Worm (Caenorhabditis elegans) whole organism, L4/young adult: ENCODE measurements around the gene W06D11.5.

Experiments
- W03F9.2 ChIP-seq: fragments of 150-350 bp; optimal IDR thresholded peaks from 2 replicates; lab custom pipeline; 2014; ENCODE audit warnings: missing biosample characterization, missing genetic modification characterization
- dao-5 ChIP-seq: sonication (generic microtip); optimal IDR thresholded peaks from 2 replicates; lab custom pipeline; 2016; ENCODE audit warnings: missing genotype, missing genetic modification characterization, moderate library complexity, missing compliant biosample characterization
- him-1 ChIP-seq: sonication (generic microtip); optimal IDR thresholded peaks from 2 replicates; lab custom pipeline; 2016; ENCODE audit warnings: missing genotype, missing genetic modification reagents, missing genetic modification characterization, missing compliant biosample characterization

The W06D11.5 gene

ce11 chrX:12299834-12300233 lies at the start of gene W06D11.5:
Gene W06D11.5 (plus strand): TSS chrX:12300134.
- TF ChIP-seq W03F9.2 (tag; lab: Kevin White, UChicago) (no peak), dao-5 (tag; lab: Kevin White, UChicago) (no peak), him-1 (no peak)

- TF ChIP-seq him-1: no peak
- no peak for TF ChIP-seq dao-5 (tag; lab: Kevin White, UChicago)
- TF ChIP-seq W03F9.2 (tag; lab: Kevin White, UChicago): no peak
Measured at ce11 chrX:12252189-12252588, 47.7 kb upstream of the W06D11.5 start.

ce11 chrX:12256594-12257048 lies 43.3 kb upstream of the W06D11.5 start, which contains the start of gene E01G6.2:
Gene E01G6.2 (plus strand): TSS chrX:12256644.
- TF ChIP-seq him-1: no peak
- no peak for TF ChIP-seq dao-5 (tag; lab: Kevin White, UChicago)
- TF ChIP-seq W03F9.2 (tag; lab: Kevin White, UChicago): no peak

- TF ChIP-seq dao-5 (tag; lab: Kevin White, UChicago) (no peak), him-1 (no peak), W03F9.2 (tag; lab: Kevin White, UChicago) (no peak)
Measured at ce11 chrX:12260381-12260931, 39.5 kb upstream of the W06D11.5 start, which contains the start of gene E01G6.1. Gene E01G6.1 (plus strand): TSS chrX:12260881.

ce11 chrX:12270841-12271240 lies 29.1 kb upstream of the W06D11.5 start, which contains the start of gene otpl-8:
Gene otpl-8 (minus strand): TSS chrX:12270941.
- TF ChIP-seq him-1 (no peak), dao-5 (tag; lab: Kevin White, UChicago) (no peak), W03F9.2 (tag; lab: Kevin White, UChicago) (no peak)

- TF ChIP-seq W03F9.2 (tag; lab: Kevin White, UChicago) (no peak), dao-5 (tag; lab: Kevin White, UChicago) (no peak), him-1 (no peak)
Measured at ce11 chrX:12273870-12274269, 26.1 kb upstream of the W06D11.5 start, which contains the start of gene H19J13.2. Gene H19J13.2 (minus strand): TSS chrX:12273970.

ce11 chrX:12275577-12275976 lies 24.4 kb upstream of the W06D11.5 start, which contains the start of gene C04B4.6:
Gene C04B4.6 (minus strand): TSS chrX:12275677.
- no peak for TF ChIP-seq W03F9.2 (tag; lab: Kevin White, UChicago)
- no peak for TF ChIP-seq dao-5 (tag; lab: Kevin White, UChicago)
- TF ChIP-seq him-1: no peak

- TF ChIP-seq dao-5 (tag; lab: Kevin White, UChicago) (no peak), him-1 (no peak), W03F9.2 (tag; lab: Kevin White, UChicago) (no peak)
Measured at ce11 chrX:12280477-12280876, 19.5 kb upstream of the W06D11.5 start, which contains the start of gene C04B4.1. Gene C04B4.1 (plus strand): TSS chrX:12280777.

ce11 chrX:12282911-12283310 lies 17.0 kb upstream of the W06D11.5 start, which contains the start of gene C04B4.2:
Gene C04B4.2 (plus strand): TSS chrX:12283281.
- TF ChIP-seq him-1: no peak
- TF ChIP-seq dao-5 (tag; lab: Kevin White, UChicago): no peak
- TF ChIP-seq W03F9.2 (tag; lab: Kevin White, UChicago): no peak

ce11 chrX:12284161-12284560 lies 15.8 kb upstream of the W06D11.5 start:
- no peak for TF ChIP-seq him-1
- TF ChIP-seq dao-5 (tag; lab: Kevin White, UChicago): no peak
- no peak for TF ChIP-seq W03F9.2 (tag; lab: Kevin White, UChicago)

- TF ChIP-seq W03F9.2 (tag; lab: Kevin White, UChicago) (no peak), him-1 (no peak), dao-5 (tag; lab: Kevin White, UChicago) (no peak)
Measured at ce11 chrX:12285496-12285895, 14.4 kb upstream of the W06D11.5 start, which contains the start of gene lips-2. Gene lips-2 (plus strand): TSS chrX:12285796.

- TF ChIP-seq W03F9.2 (tag; lab: Kevin White, UChicago) (no peak), dao-5 (tag; lab: Kevin White, UChicago) (no peak), him-1 (no peak)
Measured at ce11 chrX:12288254-12288653, 11.7 kb upstream of the W06D11.5 start, which contains the start of gene C04B4.5. Gene C04B4.5 (minus strand): TSS chrX:12288354.

- no peak for TF ChIP-seq him-1
- TF ChIP-seq W03F9.2 (tag; lab: Kevin White, UChicago): no peak
- no peak for TF ChIP-seq dao-5 (tag; lab: Kevin White, UChicago)
Measured at ce11 chrX:12290539-12290938, 9.4 kb upstream of the W06D11.5 start, which contains the start of gene C04B4.4. Gene C04B4.4 (plus strand): TSS chrX:12290839.

ce11 chrX:12294263-12294662 lies 5.7 kb upstream of the W06D11.5 start, which contains the start of gene W06D11.1:
Gene W06D11.1 (plus strand): TSS chrX:12294563.
- TF ChIP-seq him-1 (no peak), W03F9.2 (tag; lab: Kevin White, UChicago) (no peak), dao-5 (tag; lab: Kevin White, UChicago) (no peak)
